Worm (Caenorhabditis elegans): ENCODE measurements around the gene znf-207.

Gene znf-207

DNA sequence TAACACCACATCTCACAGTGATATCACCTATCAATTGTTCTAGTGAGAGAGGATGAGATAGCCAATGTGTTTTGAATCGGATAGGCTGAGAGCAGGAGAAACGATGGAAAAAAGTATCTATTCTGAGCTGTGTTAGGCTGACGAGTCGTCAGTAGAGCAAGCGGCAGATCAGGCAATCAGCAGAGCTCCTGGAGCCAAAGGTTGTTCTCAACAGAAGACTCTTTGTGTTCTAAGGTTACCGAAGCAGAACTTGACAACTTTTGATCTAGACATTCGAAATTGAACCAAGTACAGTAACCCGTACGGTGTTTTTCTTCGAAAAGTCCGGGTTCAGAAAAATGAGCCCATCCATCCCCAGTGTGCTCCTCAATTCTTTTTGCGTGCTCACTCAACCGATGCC lies 42.0 kb downstream of the znf-207 start:
- peak; percentile 8 for TF ChIP-seq F13H6.1 (tag; optimal IDR thresholded peaks at IDR 0.05)
- TF ChIP-seq lin-11 (tag; optimal IDR thresholded peaks at IDR 0.05), result no peak
- TF ChIP-seq nhr-129 (tag; optimal IDR thresholded peaks at IDR 0.05), result peak; percentile 12

DNA sequence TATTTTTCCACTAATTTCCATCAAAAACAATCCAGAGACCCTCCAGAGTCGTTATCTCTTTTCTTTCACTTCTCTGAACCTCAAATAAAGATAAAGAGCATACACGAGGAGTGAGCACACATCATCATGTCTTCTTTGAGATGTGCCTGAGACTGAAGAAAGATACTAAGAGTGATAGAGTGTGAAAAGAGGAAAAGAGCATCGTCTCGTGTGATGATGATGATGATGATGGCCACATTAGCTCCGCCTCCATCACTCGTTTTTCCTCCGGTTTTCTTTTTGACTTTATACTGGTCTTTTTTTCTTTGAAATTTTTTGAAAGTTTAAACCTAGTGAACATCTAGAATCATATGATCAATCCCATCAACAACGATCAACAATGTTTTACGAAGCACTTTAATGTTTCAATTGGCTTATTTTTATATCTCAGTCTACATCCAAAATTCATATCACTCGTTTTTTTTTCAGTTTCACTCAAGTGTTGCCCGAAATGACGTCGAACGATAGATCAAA lies 43.2 kb downstream of the znf-207 start, which contains the start of gene T01G1.2:
Gene T01G1.2, plus strand, starts transcription at position 463 of the 513 bp plus-strand sequence.
- TF ChIP-seq sma-9 (GFP tag; optimal IDR thresholded peaks at IDR 0.05), result peak; percentile 24
- TF ChIP-seq sma-9 (tag; optimal IDR thresholded peaks at IDR 0.05), result no peak
- no peak for TF ChIP-seq Y55F3AM.14 (GFP tag; optimal IDR thresholded peaks at IDR 0.05)
- no peak for TF ChIP-seq peb-1 (tag; optimal IDR thresholded peaks at IDR 0.05)
- no peak for TF ChIP-seq ceh-16 (tag; optimal IDR thresholded peaks at IDR 0.05)
- no peak for TF ChIP-seq aly-2 (tag; optimal IDR thresholded peaks at IDR 0.05)
- TF ChIP-seq nhr-6 (tag; optimal IDR thresholded peaks at IDR 0.05), result no peak
- TF ChIP-seq mab-5 (tag; optimal IDR thresholded peaks at IDR 0.05), result no peak
- TF ChIP-seq dmd-4 (tag; optimal IDR thresholded peaks at IDR 0.05), result no peak
- TF ChIP-seq nhr-12 (tag; optimal IDR thresholded peaks at IDR 0.05), result no peak
- peak; percentile 32 for TF ChIP-seq crh-2 (tag; optimal IDR thresholded peaks at IDR 0.05)
- TF ChIP-seq mbf-1 (tag; optimal IDR thresholded peaks at IDR 0.05), result no peak
- no peak for TF ChIP-seq fos-1 (tag; optimal IDR thresholded peaks at IDR 0.05)
- TF ChIP-seq nhr-129 (tag; optimal IDR thresholded peaks at IDR 0.05), result peak; percentile 76
- peak; percentile 11 for TF ChIP-seq unc-55 (GFP tag; optimal IDR thresholded peaks at IDR 0.05)
- TF ChIP-seq ztf-11 (tag; optimal IDR thresholded peaks at IDR 0.05), result no peak
- no peak for TF ChIP-seq gmeb-1 (tag; optimal IDR thresholded peaks at IDR 0.05)
- TF ChIP-seq unc-39 (tag; optimal IDR thresholded peaks at IDR 0.05), result no peak
- no peak for TF ChIP-seq egl-27 (tag; optimal IDR thresholded peaks at IDR 0.05)
- no peak for TF ChIP-seq blmp-1 (tag; optimal IDR thresholded peaks at IDR 0.05; ENCODE audit: insufficient read depth)
- no peak for TF ChIP-seq snpc-4 (tag; optimal IDR thresholded peaks at IDR 0.05)
- no peak for TF ChIP-seq nhr-77 (tag; optimal IDR thresholded peaks at IDR 0.05)
- no peak for TF ChIP-seq lin-11 (tag; optimal IDR thresholded peaks at IDR 0.05)
- no peak for TF ChIP-seq nhr-10 (tag; optimal IDR thresholded peaks at IDR 0.05)
- peak in 1 of 2 experiments; percentile 60 for TF ChIP-seq lsy-2 (tag; optimal IDR thresholded peaks at IDR 0.05)
- TF ChIP-seq nhr-237 (tag; optimal IDR thresholded peaks at IDR 0.05), result no peak
- no peak for TF ChIP-seq ztf-1 (GFP tag; conservative IDR thresholded peaks at IDR 0.05)
- no peak for TF ChIP-seq lin-39 (tag; optimal IDR thresholded peaks at IDR 0.05)
- TF ChIP-seq elt-3 (tag; optimal IDR thresholded peaks at IDR 0.05), result no peak
- TF ChIP-seq sma-3 (GFP tag; optimal IDR thresholded peaks at IDR 0.05), result no peak
- TF ChIP-seq alr-1 (tag; optimal IDR thresholded peaks at IDR 0.05), result no peak
- TF ChIP-seq C34F6.9 (tag; optimal IDR thresholded peaks at IDR 0.05), result peak; percentile 60
- TF ChIP-seq ceh-82 (tag; optimal IDR thresholded peaks at IDR 0.05), result no peak
- peak; percentile 68 for TF ChIP-seq sem-4 (tag; optimal IDR thresholded peaks at IDR 0.05)
- TF ChIP-seq R02D3.7 (tag; optimal IDR thresholded peaks at IDR 0.05), result no peak
- TF ChIP-seq unc-62 (GFP tag; optimal IDR thresholded peaks at IDR 0.05), result no peak
- TF ChIP-seq nhr-23 (tag; optimal IDR thresholded peaks at IDR 0.05), result no peak
- no peak for TF ChIP-seq zag-1 (tag; optimal IDR thresholded peaks at IDR 0.05)
- peak; percentile 60 for TF ChIP-seq ztf-4 (tag; optimal IDR thresholded peaks at IDR 0.05)
- no peak for TF ChIP-seq ama-1 (optimal IDR thresholded peaks at IDR 0.05)
- TF ChIP-seq skn-1 (tag; optimal IDR thresholded peaks at IDR 0.05), result no peak
- no peak for TF ChIP-seq nhr-21 (tag; optimal IDR thresholded peaks at IDR 0.05)
- TF ChIP-seq ZK546.5 (tag; optimal IDR thresholded peaks at IDR 0.05), result no peak
- TF ChIP-seq lin-13 (GFP tag; optimal IDR thresholded peaks at IDR 0.05), result no peak
- TF ChIP-seq nhr-11 (tag; optimal IDR thresholded peaks at IDR 0.05), result no peak
- TF ChIP-seq elt-1 (tag; optimal IDR thresholded peaks at IDR 0.05), result no peak
- TF ChIP-seq mdl-1 (tag; optimal IDR thresholded peaks at IDR 0.05), result peak; percentile 37 to 39
- peak; percentile 33 for TF ChIP-seq F13H6.1 (tag; optimal IDR thresholded peaks at IDR 0.05)
- TF ChIP-seq nhr-25 (tag; optimal IDR thresholded peaks at IDR 0.05), result no peak
